Fruit fly (Drosophila melanogaster): ENCODE data around the gene Rh7.

The Rh7 gene

DNA sequence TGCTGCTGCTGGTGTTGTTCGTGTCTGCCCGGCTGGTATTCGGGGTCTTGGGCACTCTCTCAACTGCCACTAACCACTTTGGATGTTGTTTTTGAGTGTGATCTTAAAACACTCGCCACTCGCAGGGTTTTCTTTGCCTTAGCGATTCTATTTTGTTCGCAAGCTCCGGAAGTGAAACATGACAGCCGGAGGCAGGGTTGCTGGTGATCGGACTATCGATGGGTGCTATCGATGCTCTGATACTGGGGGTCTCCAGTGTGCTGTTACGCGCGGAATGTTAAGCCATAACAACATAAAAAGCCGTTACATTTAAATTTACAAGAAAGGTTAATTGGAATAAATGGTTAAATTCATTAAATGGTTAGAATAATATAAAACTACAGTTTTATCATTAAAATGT is 50.3 kb downstream of the Rh7 start, which contains the start of gene yps (continued):
- TF ChIP-seq grau (tag; optimal IDR thresholded peaks at IDR 0.05) (peak; percentile 87), CG9797 (GFP tag; optimal IDR thresholded peaks at IDR 0.05) (peak; percentile 73), CG16813 (GFP tag; IDR thresholded peaks at IDR 0.05; ENCODE audit: partially characterized antibody) (peak; percentile 79), CG9932 (GFP tag; IDR thresholded peaks at IDR 0.05) (peak; percentile 82), CG8089 (GFP tag; optimal IDR thresholded peaks at IDR 0.05) (peak; percentile 94), Sry-β (GFP tag; optimal IDR thresholded peaks at IDR 0.05) (peak; percentile 74), CG17361 (GFP tag; IDR thresholded peaks at IDR 0.05) (peak; percentile 83), CG11696 (GFP tag; IDR thresholded peaks at IDR 0.05) (peak; percentile 79), CG1529 (GFP tag; optimal IDR thresholded peaks at IDR 0.05) (peak; percentile 87), sens-2 (GFP tag; IDR thresholded peaks at IDR 0.05) (peak; percentile 94), ERR (GFP tag; optimal IDR thresholded peaks at IDR 0.05) (peak; percentile 87), ken (GFP tag; IDR thresholded peaks at IDR 0.05) (peak; percentile 91), hth (optimal IDR thresholded peaks at IDR 0.05) (no peak), Deaf1 (tag; optimal IDR thresholded peaks at IDR 0.05) (peak; percentile 69), CG1792 (GFP tag; optimal IDR thresholded peaks at IDR 0.05) (peak; percentile 91), CG17829 (tag; optimal IDR thresholded peaks at IDR 0.05) (peak; percentile 90), Spps (tag; optimal IDR thresholded peaks at IDR 0.05) (peak; percentile 80), CG7928 (GFP tag; optimal IDR thresholded peaks at IDR 0.05) (peak; percentile 78), Lpt (GFP tag; optimal IDR thresholded peaks at IDR 0.05) (no peak), Eip74EF (GFP tag; optimal IDR thresholded peaks at IDR 0.05) (peak in 1 of 2 experiments; percentile 70), gcm2 (GFP tag; optimal IDR thresholded peaks at IDR 0.05) (peak; percentile 72), mam (GFP tag; optimal IDR thresholded peaks at IDR 0.05) (peak; percentile 77), ac (GFP tag; optimal IDR thresholded peaks at IDR 0.05) (peak; percentile 89), CG17385 (GFP tag; optimal IDR thresholded peaks at IDR 0.05) (peak; percentile 92), hb (GFP tag; IDR thresholded peaks at IDR 0.05; ENCODE audit: partially characterized antibody) (no peak), GATAe (GFP tag; conservative IDR thresholded peaks at IDR 0.05) (peak; percentile 49), Scr (GFP tag; IDR thresholded peaks at IDR 0.05; ENCODE audit: partially characterized antibody) (peak; percentile 79), Abd-B (GFP tag; optimal IDR thresholded peaks at IDR 0.05) (no peak), gsb (GFP tag; IDR thresholded peaks at IDR 0.05) (peak; percentile 74), zfh1 (GFP tag; IDR thresholded peaks at IDR 0.05) (peak; percentile 97), CG15479 (GFP tag; optimal IDR thresholded peaks at IDR 0.05) (peak; percentile 1), danr (GFP tag; IDR thresholded peaks at IDR 0.05) (no peak; the same call in 1 of the 2 replicates), Ptx1 (GFP tag; IDR thresholded peaks at IDR 0.05) (peak; percentile 82), sima (GFP tag; optimal IDR thresholded peaks at IDR 0.05) (peak; percentile 44), tll (GFP tag; optimal IDR thresholded peaks at IDR 0.05) (peak in 1 of 2 experiments; percentile 62), lola (GFP tag; optimal IDR thresholded peaks at IDR 0.05) (peak in 1 of 3 experiments; percentile 61), caup (GFP tag; optimal IDR thresholded peaks at IDR 0.05; ENCODE audit: severe bottlenecking) (peak; percentile 99), CG9437 (GFP tag; optimal IDR thresholded peaks at IDR 0.05) (peak; percentile 78), CkIIα-i1 (GFP tag; IDR thresholded peaks at IDR 0.05) (peak; percentile 62; the same call in 1 of the 2 replicates), CG7372 (GFP tag; IDR thresholded peaks at IDR 0.05) (peak; percentile 75), Mrtf (GFP tag; IDR thresholded peaks at IDR 0.05) (no peak; the same call in 1 of the 3 replicates), stwl (tag; optimal IDR thresholded peaks at IDR 0.05) (peak; percentile 91), CG33213 (GFP tag; optimal IDR thresholded peaks at IDR 0.05) (peak; percentile 98), crc (GFP tag; optimal IDR thresholded peaks at IDR 0.05) (peak; percentile 86), wdn (GFP tag; IDR thresholded peaks at IDR 0.05) (peak; percentile 88), CG2678 (tag; optimal IDR thresholded peaks at IDR 0.05) (peak; percentile 84), ewg (GFP tag; optimal IDR thresholded peaks at IDR 0.05) (peak; percentile 87), cg (GFP tag; optimal IDR thresholded peaks at IDR 0.05) (no peak), CoRest (tag; optimal IDR thresholded peaks at IDR 0.05) (peak; percentile 84), CG31365 (tag; optimal IDR thresholded peaks at IDR 0.05) (peak; percentile 90)

All from whole organism, embryonic.